Worm (Caenorhabditis elegans): ENCODE measurements around the gene F10G7.5.

ce11 chrII:4655834-4656233, 37.4 kb upstream of the F10G7.5 start, which contains the start of gene fut-6:
- TF ChIP-seq ztf-11 (tag; optimal IDR thresholded peaks at IDR 0.05) (no peak), fkh-8 (tag; optimal IDR thresholded peaks at IDR 0.05) (no peak), ama-1 (optimal IDR thresholded peaks at IDR 0.05) (no peak), elt-3 (tag; optimal IDR thresholded peaks at IDR 0.05) (no peak)

Measured in whole organism, L1 larva.